Worm (Caenorhabditis elegans) whole organism, mixed stage, embryonic: ENCODE data around the gene tpst-1.

Source experiments
- blmp-1 ChIP-seq: fragments of 150-350 bp; optimal IDR thresholded peaks from 2 replicates; lab custom pipeline; 2014; ENCODE audit warnings: missing biosample characterization, missing genetic modification characterization
- ces-1 ChIP-seq: fragments of 150-350 bp; optimal IDR thresholded peaks from 2 replicates; lab custom pipeline; 2014; ENCODE audit warnings: missing biosample characterization, missing genetic modification reagents, missing genetic modification characterization
- elt-1 ChIP-seq: sonication (generic microtip); optimal IDR thresholded peaks from 2 replicates; lab custom pipeline; 2017; ENCODE audit warnings: missing genetic modification characterization, mild to moderate bottlenecking, missing compliant biosample characterization, antibody characterized with exemption, moderate library complexity, borderline replicate concordance; ENCODE audit not compliant: insufficient read depth
- lin-13 ChIP-seq: fragments of 150-350 bp; optimal IDR thresholded peaks from 2 replicates; lab custom pipeline; 2014; ENCODE audit warnings: missing biosample characterization, missing genetic modification characterization
- lsy-2 ChIP-seq: fragments of 150-350 bp; optimal IDR thresholded peaks from 2 replicates; lab custom pipeline; 2014; ENCODE audit warnings: missing biosample characterization, missing genetic modification characterization
- nhr-12 ChIP-seq: fragments of 150-350 bp; optimal IDR thresholded peaks from 2 replicates; lab custom pipeline; 2014; ENCODE audit warnings: missing biosample characterization, missing genetic modification characterization
- nhr-2 ChIP-seq: fragments of 150-350 bp; optimal IDR thresholded peaks from 2 replicates; lab custom pipeline; 2014; ENCODE audit warnings: missing biosample characterization, missing genetic modification characterization
- nhr-237 ChIP-seq: fragments of 150-350 bp; optimal IDR thresholded peaks from 2 replicates; lab custom pipeline; 2014; ENCODE audit warnings: missing biosample characterization, missing genetic modification characterization
- pha-4 ChIP-seq: fragments of 150-350 bp; optimal IDR thresholded peaks from 2 replicates; lab custom pipeline; 2018; ENCODE audit warnings: missing biosample characterization, missing genetic modification reagents, missing genetic modification characterization
- sem-2 ChIP-seq: fragments of 200-800 bp; sonication (Bioruptor generic); optimal IDR thresholded peaks from 2 replicates; lab custom pipeline; 2018; ENCODE audit warnings: mild to moderate bottlenecking, missing genetic modification characterization, missing compliant biosample characterization
- snpc-4 ChIP-seq: fragments of 150-350 bp; optimal IDR thresholded peaks from 2 replicates; lab custom pipeline; 2014; ENCODE audit warnings: missing biosample characterization, missing genetic modification characterization
- unc-120 ChIP-seq: sonication (generic microtip); optimal IDR thresholded peaks from 2 replicates; lab custom pipeline; 2017; ENCODE audit warnings: missing genetic modification characterization, missing compliant biosample characterization; ENCODE audit not compliant: poor library complexity, severe bottlenecking
- unc-39 ChIP-seq: fragments of 150-350 bp; optimal IDR thresholded peaks from 2 replicates; lab custom pipeline; 2014; ENCODE audit warnings: missing biosample characterization, missing genetic modification characterization
- unc-62 ChIP-seq: fragments of 150-350 bp; optimal IDR thresholded peaks from 2 replicates; lab custom pipeline; 2014; ENCODE audit warnings: missing biosample characterization, missing genetic modification reagents, missing genetic modification characterization

DNA sequence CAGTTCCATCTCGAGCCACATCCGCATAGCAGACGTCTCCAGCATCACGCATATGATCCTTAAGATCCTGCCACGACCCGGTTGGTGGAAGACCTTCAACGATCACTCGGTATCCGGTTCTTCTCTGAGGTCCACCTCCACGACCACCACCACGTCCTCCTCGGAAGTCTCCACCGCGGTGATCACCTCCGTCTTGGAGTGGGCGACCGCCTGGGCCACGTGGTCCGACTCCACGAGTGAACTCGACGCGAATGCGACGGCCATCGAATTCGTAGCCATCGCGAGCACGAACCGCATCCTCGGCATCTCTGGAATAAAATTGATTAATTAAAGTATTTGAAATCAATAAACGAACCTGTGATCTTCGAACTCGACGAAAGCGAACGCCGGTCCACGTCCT is 25.3 kb upstream of the tpst-1 start:
- no peak for TF ChIP-seq snpc-4 (tag; lab: Kevin White, UChicago)
- TF ChIP-seq nhr-2 (tag; lab: Kevin White, UChicago), result no peak
- no peak for TF ChIP-seq unc-39 (tag; lab: Kevin White, UChicago)
- no peak for TF ChIP-seq unc-62 (GFP tag; lab: Kevin White, UChicago)
- TF ChIP-seq nhr-237 (tag; lab: Kevin White, UChicago), result no peak
- no peak for TF ChIP-seq ces-1
- no peak for TF ChIP-seq lsy-2 (tag; lab: Kevin White, UChicago)
- no peak for TF ChIP-seq blmp-1
- TF ChIP-seq pha-4 (tag; lab: Kevin White, UChicago), result no peak
- no peak for TF ChIP-seq nhr-12 (tag; lab: Kevin White, UChicago)
- TF ChIP-seq unc-120 (tag; lab: Kevin White, UChicago), result no peak
- no peak for TF ChIP-seq lin-13
- TF ChIP-seq elt-1, result no peak
- no peak for TF ChIP-seq sem-2 (GFP tag; lab: Kevin White, UChicago)
